Worm (Caenorhabditis elegans) whole organism, young adult: Measurements from ENCODE around the gene R03H10.1.
A peak's percentile ranks its signal among the peaks of the same experiment; 100 is the strongest.

ENCODE experiments used
- B0261.1 ChIP-seq: sonication (generic microtip); optimal IDR thresholded peaks from 2 replicates; lab custom pipeline; 2016; ENCODE audit warnings: mild to moderate bottlenecking, missing genetic modification characterization, moderate library complexity, missing compliant biosample characterization
- C06A6.2 ChIP-seq: fragments of 200-800 bp; sonication (Bioruptor generic); conservative IDR thresholded peaks from 2 replicates; pipeline ENCODE4 v1.3.6; 2022; ENCODE audit warnings: missing genetic modification characterization, missing compliant biosample characterization
- D2030.7 ChIP-seq: fragments of 200-800 bp; sonication (Bioruptor generic); IDR thresholded peaks from 2 replicates; pipeline ENCODE4 v1.3.6; 2022; ENCODE audit warnings: missing genetic modification reagents, missing genetic modification characterization, missing compliant biosample characterization
- F22D6.2 ChIP-seq: sonication (generic microtip); optimal IDR thresholded peaks from 2 replicates; lab custom pipeline; 2016; ENCODE audit warnings: mild to moderate bottlenecking, missing genetic modification characterization, missing compliant biosample characterization
- F33H1.4 ChIP-seq: fragments of 200-800 bp; sonication (Bioruptor generic); IDR thresholded peaks from 2 replicates; pipeline ENCODE4 v1.3.6; 2022; ENCODE audit warnings: missing genetic modification reagents, missing genetic modification characterization, missing compliant biosample characterization
- F49E8.2 ChIP-seq: sonication (generic microtip); optimal IDR thresholded peaks from 3 replicates; lab custom pipeline; 2017; ENCODE audit warnings: missing genetic modification characterization, mild to moderate bottlenecking, missing compliant biosample characterization, antibody characterized with exemption, moderate library complexity; ENCODE audit not compliant: insufficient read depth
- F57C9.4 ChIP-seq: sonication (generic microtip); optimal IDR thresholded peaks from 2 replicates; lab custom pipeline; 2017; ENCODE audit warnings: mild to moderate bottlenecking, missing genetic modification characterization, missing compliant biosample characterization
- T07F8.4 ChIP-seq: sonication (generic microtip); optimal IDR thresholded peaks from 2 replicates; lab custom pipeline; 2016; ENCODE audit warnings: mild to moderate bottlenecking, missing genetic modification characterization, moderate library complexity, missing compliant biosample characterization
- ZK185.1 ChIP-seq: sonication (generic microtip); optimal IDR thresholded peaks from 2 replicates; lab custom pipeline; 2016; ENCODE audit warnings: mild to moderate bottlenecking, missing genetic modification characterization, missing compliant biosample characterization; ENCODE audit not compliant: poor library complexity, severe bottlenecking
- ama-1 ChIP-seq, 3 experiments: fragments of 150-350 bp in 1 of 3; sonication (generic microtip) in 2 of 3; optimal IDR thresholded peaks; 2 replicates each; lab custom pipeline; 2014 to 2018; ENCODE audit warnings: missing biosample characterization in 2 of 3, missing genetic modification characterization in 2 of 3, missing genetic modification reagents in 2 of 3
- atf-7 ChIP-seq: sonication (generic microtip); optimal IDR thresholded peaks from 2 replicates; lab custom pipeline; 2017; ENCODE audit warnings: mild to moderate bottlenecking, missing genetic modification characterization, missing compliant biosample characterization
- attf-3 ChIP-seq: fragments of 200-800 bp; sonication (Bioruptor generic); conservative IDR thresholded peaks from 2 replicates; pipeline ENCODE4 v1.3.6; 2022; ENCODE audit warnings: missing genetic modification reagents, missing genetic modification characterization, missing compliant biosample characterization
- ceh-91 ChIP-seq: fragments of 200-800 bp; sonication (Bioruptor generic); IDR thresholded peaks from 2 replicates; pipeline ENCODE4 v1.3.6; 2022; ENCODE audit warnings: missing genetic modification reagents, missing genetic modification characterization, missing compliant biosample characterization
- die-1 ChIP-seq: sonication (generic microtip); optimal IDR thresholded peaks from 2 replicates; lab custom pipeline; 2016; ENCODE audit warnings: missing genotype, mild to moderate bottlenecking, missing genetic modification characterization, missing compliant biosample characterization
- dox-1 ChIP-seq: fragments of 200-800 bp; sonication (Bioruptor generic); IDR thresholded peaks from 2 replicates; pipeline ENCODE4 v1.3.6; 2022; ENCODE audit warnings: missing genetic modification reagents, missing genetic modification characterization, missing compliant biosample characterization
- efl-1 ChIP-seq: fragments of 150-350 bp; optimal IDR thresholded peaks from 2 replicates; lab custom pipeline; 2014; ENCODE audit warnings: missing biosample characterization, missing genetic modification reagents, missing genetic modification characterization
- hmg-20 ChIP-seq: fragments of 200-800 bp; sonication (Bioruptor generic); IDR thresholded peaks from 2 replicates; pipeline ENCODE4 v1.3.6; 2022; ENCODE audit warnings: missing genetic modification reagents, missing genetic modification characterization, missing compliant biosample characterization
- hsf-1 ChIP-seq: fragments of 200-800 bp; sonication (Bioruptor generic); IDR thresholded peaks from 2 replicates; pipeline ENCODE4 v1.3.6; 2022; ENCODE audit warnings: missing genetic modification reagents, missing genetic modification characterization, missing compliant biosample characterization
- lin-26 ChIP-seq: fragments of 200-800 bp; sonication (Bioruptor generic); IDR thresholded peaks from 2 replicates; pipeline ENCODE4 v1.3.6; 2022; ENCODE audit warnings: missing genetic modification reagents, missing genetic modification characterization, missing compliant biosample characterization
- lin-35 ChIP-seq, 3 experiments: fragments of 150-350 bp in 2 of 3; sonication (generic microtip) in 1 of 3; optimal IDR thresholded peaks; 2 replicates each; lab custom pipeline; 2014 to 2018; ENCODE audit warnings: missing biosample characterization in 3 of 3, missing genetic modification characterization in 3 of 3, missing genetic modification reagents in 3 of 3
- lin-54 ChIP-seq: fragments of 200-800 bp; sonication (Bioruptor generic); optimal IDR thresholded peaks from 2 replicates; lab custom pipeline; 2018; ENCODE audit warnings: mild to moderate bottlenecking, missing genetic modification characterization, missing compliant biosample characterization
- lsl-1 ChIP-seq: fragments of 200-800 bp; sonication (Bioruptor generic); optimal IDR thresholded peaks from 2 replicates; lab custom pipeline; 2018; ENCODE audit warnings: mild to moderate bottlenecking, missing genetic modification characterization, moderate library complexity, missing compliant biosample characterization
- madf-3 ChIP-seq: fragments of 200-800 bp; sonication (Bioruptor generic); IDR thresholded peaks from 2 replicates; pipeline ENCODE4 v1.3.6; 2022; ENCODE audit warnings: missing genetic modification reagents, missing genetic modification characterization, missing compliant biosample characterization
- madf-6 ChIP-seq: fragments of 200-800 bp; sonication (Bioruptor generic); IDR thresholded peaks from 2 replicates; pipeline ENCODE4 v1.3.6; 2022; ENCODE audit warnings: missing genetic modification reagents, missing genetic modification characterization, missing compliant biosample characterization
- madf-8 ChIP-seq: fragments of 200-800 bp; sonication (Bioruptor generic); conservative IDR thresholded peaks from 2 replicates; pipeline ENCODE4 v1.3.6; 2022; ENCODE audit warnings: missing genetic modification reagents, missing genetic modification characterization, missing compliant biosample characterization
- mes-4 ChIP-seq: sonication (generic microtip); optimal IDR thresholded peaks from 2 replicates; lab custom pipeline; 2016; ENCODE audit warnings: missing genotype, missing genetic modification characterization, missing compliant biosample characterization
- nhr-179 ChIP-seq: sonication (generic microtip); optimal IDR thresholded peaks from 2 replicates; lab custom pipeline; 2016; ENCODE audit warnings: mild to moderate bottlenecking, missing genetic modification characterization, missing compliant biosample characterization
- pha-4 ChIP-seq: fragments of 150-350 bp; sonication (generic microtip); optimal IDR thresholded peaks from 2 replicates; lab custom pipeline; 2014; ENCODE audit warnings: missing biosample characterization, missing genetic modification reagents, missing genetic modification characterization
- rcor-1 ChIP-seq: fragments of 200-800 bp; sonication (Bioruptor generic); IDR thresholded peaks from 2 replicates; pipeline ENCODE4 v1.3.6; 2022; ENCODE audit warnings: missing genetic modification reagents, missing genetic modification characterization, missing compliant biosample characterization
- rec-8 ChIP-seq, 2 experiments: sonication (generic microtip); optimal IDR thresholded peaks; 2 replicates each; lab custom pipeline; 2016; ENCODE audit warnings: mild to moderate bottlenecking in 2 of 2, missing genetic modification characterization in 2 of 2, missing genetic modification reagents in 2 of 2, missing genotype in 2 of 2, missing biosample characterization in 1 of 2, missing compliant biosample characterization in 1 of 2, moderate library complexity in 1 of 2
- rpc-1 ChIP-seq, 2 experiments: fragments of 150-350 bp in 1 of 2; sonication (generic microtip) in 1 of 2; optimal IDR thresholded peaks; 2 replicates each; lab custom pipeline; 2014 to 2018; ENCODE audit warnings: missing biosample characterization in 1 of 2, missing genetic modification characterization in 1 of 2, missing genetic modification reagents in 1 of 2, missing genotype in 1 of 2
- sea-2 ChIP-seq: fragments of 200-800 bp; sonication (Bioruptor generic); IDR thresholded peaks from 2 replicates; pipeline ENCODE4 v1.3.6; 2022; ENCODE audit warnings: missing genetic modification characterization, missing compliant biosample characterization
- unc-62 ChIP-seq: fragments of 150-350 bp; optimal IDR thresholded peaks from 2 replicates; lab custom pipeline; 2014; ENCODE audit warnings: missing biosample characterization, missing genetic modification reagents, missing genetic modification characterization
- xnd-1 ChIP-seq: sonication (generic microtip); optimal IDR thresholded peaks from 2 replicates; lab custom pipeline; 2016; ENCODE audit warnings: missing genotype, missing genetic modification reagents, missing genetic modification characterization, missing compliant biosample characterization
- ztf-18 ChIP-seq: sonication (generic microtip); optimal IDR thresholded peaks from 2 replicates; lab custom pipeline; 2016; ENCODE audit warnings: missing genotype, mild to moderate bottlenecking, missing genetic modification characterization, missing compliant biosample characterization
- ztf-22 ChIP-seq: fragments of 200-800 bp; sonication (Bioruptor generic); optimal IDR thresholded peaks from 2 replicates; lab custom pipeline; 2018; ENCODE audit warnings: mild to moderate bottlenecking, missing genetic modification characterization, moderate library complexity, missing compliant biosample characterization
- ztf-25 ChIP-seq: fragments of 200-800 bp; sonication (Bioruptor generic); IDR thresholded peaks from 2 replicates; pipeline ENCODE4 v1.3.6; 2022; ENCODE audit warnings: missing genetic modification reagents, missing genetic modification characterization, missing compliant biosample characterization

Gene R03H10.1

DNA sequence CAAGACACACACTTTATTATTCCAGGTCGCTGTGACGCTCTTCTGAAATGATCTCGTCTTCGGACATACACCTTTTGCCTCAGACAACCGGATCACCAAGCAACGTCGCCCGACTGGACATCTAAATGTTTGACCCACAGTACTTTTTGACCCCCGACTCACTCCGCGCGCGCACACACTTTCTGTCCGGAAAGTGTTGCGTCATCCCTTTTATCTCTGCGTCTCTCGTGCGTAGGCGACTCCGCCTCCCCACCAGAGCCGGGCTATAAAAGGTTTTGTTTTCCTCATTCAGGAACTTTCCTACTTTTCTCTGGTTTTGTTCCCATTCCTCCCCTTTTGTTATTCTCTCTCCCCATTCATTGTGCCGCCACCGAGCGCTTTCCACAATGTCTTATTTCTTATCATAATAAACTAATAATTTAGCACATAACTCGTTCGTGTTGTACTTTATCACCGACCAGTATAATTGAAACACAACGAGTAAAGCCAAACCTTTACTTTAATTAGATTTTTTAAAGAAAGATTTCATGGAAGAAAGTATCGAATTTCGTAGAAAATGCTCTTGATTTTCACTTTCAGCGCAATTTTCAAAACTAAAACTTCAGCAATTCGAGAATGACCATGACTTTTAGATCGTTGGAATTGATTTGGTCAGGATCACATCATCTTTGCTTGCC lies 29.2 kb downstream of the R03H10.1 start, which contains the start of gene F31D5.6 (continued):
- no peak for TF ChIP-seq C06A6.2

- TF ChIP-seq ZK185.1 (tag; lab: Kevin White, UChicago): no peak
- no peak for TF ChIP-seq F57C9.4
- no peak for TF ChIP-seq ztf-25 (GFP tag; lab: Robert Waterston, UW)
- no peak for TF ChIP-seq sea-2 (GFP tag; lab: Robert Waterston, UW)
- TF ChIP-seq dox-1 (GFP tag; lab: Robert Waterston, UW): no peak
- no peak for TF ChIP-seq unc-62 (GFP tag; lab: Kevin White, UChicago)
- TF ChIP-seq hsf-1 (GFP tag; lab: Robert Waterston, UW): no peak
- TF ChIP-seq, all 124 proteins: peak for 0
Observed at ce11 chrII:4211113-4211512, 31.1 kb downstream of the R03H10.1 start, which contains the start of gene F31D5.7. F31D5.7 (plus strand) TSS chrII:4211413.

DNA sequence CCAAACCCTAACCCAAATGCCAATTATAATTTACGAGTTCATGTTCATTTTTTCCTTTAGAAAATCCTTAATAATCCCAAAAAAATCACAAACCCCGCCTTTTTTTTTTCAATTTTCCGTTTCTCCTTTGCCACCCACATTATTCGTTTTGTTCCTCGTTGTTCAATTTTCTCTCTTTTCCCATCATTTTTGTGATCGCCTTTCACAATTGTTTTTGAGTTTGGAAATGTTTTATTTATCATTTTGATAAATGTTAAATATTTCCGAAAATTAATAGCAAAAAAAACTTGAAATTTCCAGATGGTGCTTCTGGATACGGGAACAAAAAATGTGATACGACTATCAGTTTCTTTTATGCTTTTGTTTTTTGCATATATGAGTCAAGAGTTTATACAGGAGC lies 35.3 kb downstream of the R03H10.1 start, which contains the start of gene F31D5.2:
Gene F31D5.2, plus strand, starts transcription at position 301 of the 400 bp plus-strand sequence.
- no peak for TF ChIP-seq lin-26 (GFP tag; lab: Robert Waterston, UW)
- TF ChIP-seq B0261.1 (tag; lab: Kevin White, UChicago): no peak
- no peak for TF ChIP-seq rec-8 (tag; optimal IDR thresholded peaks at IDR 0.05; lab: Kevin White, UChicago)
- TF ChIP-seq F57C9.4: no peak
- no peak for TF ChIP-seq mes-4
- TF ChIP-seq die-1: no peak
- TF ChIP-seq F22D6.2: no peak
- TF ChIP-seq nhr-179 (tag; lab: Kevin White, UChicago): no peak
- no peak for TF ChIP-seq lin-35 (GFP tag; optimal IDR thresholded peaks at IDR 0.05; lab: Kevin White, UChicago)
- TF ChIP-seq rpc-1 (optimal IDR thresholded peaks at IDR 0.05; lab: Kevin White, UChicago): no peak
- no peak for TF ChIP-seq rpc-1 (tag; optimal IDR thresholded peaks at IDR 0.05; lab: Kevin White, UChicago)
- TF ChIP-seq pha-4 (tag; lab: Kevin White, UChicago): no peak
- no peak for TF ChIP-seq rcor-1 (GFP tag; lab: Robert Waterston, UW)
- TF ChIP-seq ztf-22 (GFP tag; lab: Kevin White, UChicago): no peak

- TF ChIP-seq lin-26 (GFP tag; lab: Robert Waterston, UW) (no peak), madf-3 (no peak), ztf-18 (tag; lab: Kevin White, UChicago) (no peak)
Observed at ce11 chrII:4219062-4219461, 39.0 kb downstream of the R03H10.1 start, which contains the start of gene F31D5.1. F31D5.1 (plus strand) TSS chrII:4219362.

DNA sequence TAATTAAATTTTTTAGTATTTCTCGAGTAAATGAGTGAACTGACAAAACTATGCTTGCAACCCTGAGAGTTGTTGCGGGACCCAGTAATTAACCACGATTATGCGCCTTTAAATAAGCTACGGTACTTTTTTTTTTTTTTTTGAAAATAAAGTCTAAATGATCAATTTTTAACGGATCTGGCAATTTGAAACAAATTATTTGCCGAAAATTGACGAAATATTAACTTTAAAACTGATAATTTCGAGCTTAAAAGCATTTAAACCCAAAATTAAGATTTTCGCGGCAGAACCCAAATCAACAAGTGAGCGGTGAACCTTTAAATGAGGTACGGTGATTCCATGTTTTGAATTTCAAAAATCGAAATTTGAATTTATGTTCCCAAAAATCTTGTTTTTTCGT lies 42.4 kb downstream of the R03H10.1 start:
- peak; percentile 95 for TF ChIP-seq lsl-1 (GFP tag; lab: Kevin White, UChicago)
- peak; percentile 50 for TF ChIP-seq lin-54 (GFP tag; lab: Kevin White, UChicago)
- peak; percentile 92 for TF ChIP-seq F33H1.4 (GFP tag; lab: Robert Waterston, UW)
- peak; percentile 92 for TF ChIP-seq madf-8 (GFP tag; lab: Robert Waterston, UW)
- no peak for TF ChIP-seq sea-2 (GFP tag; lab: Robert Waterston, UW)
- TF ChIP-seq attf-3: no peak
- no peak for TF ChIP-seq atf-7 (tag; lab: Kevin White, UChicago)
- peak; percentile 96 for TF ChIP-seq madf-6 (GFP tag; lab: Robert Waterston, UW)
- peak; percentile 82 for TF ChIP-seq ceh-91 (GFP tag; lab: Robert Waterston, UW)
- peak; percentile 25 for TF ChIP-seq F49E8.2 (tag; lab: Kevin White, UChicago)
- no peak for TF ChIP-seq hmg-20
- peak; percentile 41 for TF ChIP-seq efl-1 (GFP tag; lab: Kevin White, UChicago)
- TF ChIP-seq ama-1 (optimal IDR thresholded peaks at IDR 0.05; lab: Kevin White, UChicago): no peak
- TF ChIP-seq ama-1 (GFP tag; optimal IDR thresholded peaks at IDR 0.05; lab: Kevin White, UChicago): no peak
- TF ChIP-seq T07F8.4 (tag; lab: Kevin White, UChicago): no peak
- peak; percentile 65; the same call in 1 of the 2 replicates for TF ChIP-seq D2030.7 (GFP tag; lab: Robert Waterston, UW)
- peak; percentile 96 for TF ChIP-seq xnd-1 (tag; lab: Kevin White, UChicago)
